Fruit fly (Drosophila melanogaster): ENCODE measurements around the gene CG10352.

Gene CG10352

DNA sequence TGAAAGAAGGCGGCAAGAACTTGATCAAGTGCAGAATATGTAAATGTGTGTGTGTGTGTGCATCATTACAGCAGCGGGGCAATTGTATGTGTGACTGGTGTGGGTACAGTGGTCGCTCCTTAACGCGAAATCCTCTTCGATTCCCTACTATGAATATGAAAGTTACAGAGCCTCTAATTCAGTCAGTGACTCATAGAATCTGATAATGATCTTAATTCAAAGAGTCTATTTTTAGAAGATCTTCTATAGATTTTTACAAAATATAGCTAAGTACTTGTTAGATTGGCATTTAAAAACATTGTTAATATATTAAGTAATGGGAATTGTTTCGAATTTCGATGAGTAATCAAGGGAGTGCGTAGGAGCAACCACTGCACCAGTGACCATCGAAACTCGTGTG lies 5.5 kb upstream of the CG10352 start:
- TF ChIP-seq CG33017 (tag; optimal IDR thresholded peaks at IDR 0.05) (no peak), kay (GFP tag; ENCODE audit: borderline replicate concordance) (no peak), tj (GFP tag; optimal IDR thresholded peaks at IDR 0.05) (no peak), CG7101 (tag; optimal IDR thresholded peaks at IDR 0.05) (no peak), CG5204 (GFP tag; optimal IDR thresholded peaks at IDR 0.05) (no peak), Hr96 (GFP tag; optimal IDR thresholded peaks at IDR 0.05) (no peak), Clk (GFP tag; optimal IDR thresholded peaks at IDR 0.05) (no peak), cic (GFP tag; optimal IDR thresholded peaks at IDR 0.05) (no peak), CG1620 (GFP tag; optimal IDR thresholded peaks at IDR 0.05) (no peak), CG11617 (GFP tag; optimal IDR thresholded peaks at IDR 0.05) (no peak), cnc (optimal IDR thresholded peaks at IDR 0.05) (no peak)

DNA sequence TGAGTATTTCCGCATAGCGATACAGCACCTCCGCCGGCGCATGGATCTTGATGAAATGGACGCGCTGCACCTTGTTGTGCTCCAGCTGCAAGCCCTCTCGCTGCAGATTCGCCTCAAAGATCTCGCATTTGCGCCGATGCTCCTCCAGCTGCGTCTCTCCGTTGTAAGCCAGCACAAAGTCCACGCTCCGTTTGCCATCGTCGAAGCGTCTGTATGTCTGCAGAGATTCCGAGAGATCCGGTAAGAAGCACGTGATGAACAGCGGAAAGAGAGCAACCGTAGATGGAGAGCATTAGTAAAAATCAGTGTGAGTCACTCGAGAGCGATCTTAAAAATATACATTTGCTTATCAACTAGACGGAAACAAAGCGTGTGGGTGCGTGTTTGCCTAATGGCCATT lies 4.7 kb upstream of the CG10352 start:
- TF ChIP-seq CG33017 (tag; optimal IDR thresholded peaks at IDR 0.05), result no peak
- TF ChIP-seq Mnt (GFP tag; optimal IDR thresholded peaks at IDR 0.05), result no peak
- no peak for TF ChIP-seq Hr96 (GFP tag; optimal IDR thresholded peaks at IDR 0.05)
- no peak for TF ChIP-seq kay (GFP tag; ENCODE audit: borderline replicate concordance)
- no peak for TF ChIP-seq tj (GFP tag; optimal IDR thresholded peaks at IDR 0.05)
- no peak for TF ChIP-seq ovo (GFP tag; optimal IDR thresholded peaks at IDR 0.05)
- no peak for TF ChIP-seq CG12768 (GFP tag; optimal IDR thresholded peaks at IDR 0.05)
- no peak for TF ChIP-seq Crg-1 (GFP tag; optimal IDR thresholded peaks at IDR 0.05)
- TF ChIP-seq pad (GFP tag; optimal IDR thresholded peaks at IDR 0.05), result no peak
- TF ChIP-seq Clk (GFP tag; optimal IDR thresholded peaks at IDR 0.05), result no peak
- TF ChIP-seq CG11617 (GFP tag; optimal IDR thresholded peaks at IDR 0.05), result no peak
- no peak for TF ChIP-seq CG7101 (tag; optimal IDR thresholded peaks at IDR 0.05)
- no peak for TF ChIP-seq cic (GFP tag; optimal IDR thresholded peaks at IDR 0.05)
- no peak for TF ChIP-seq CG14711 (tag; optimal IDR thresholded peaks at IDR 0.05)
- TF ChIP-seq bab1 (GFP tag; optimal IDR thresholded peaks at IDR 0.05), result no peak
- TF ChIP-seq CG7045 (GFP tag; optimal IDR thresholded peaks at IDR 0.05), result no peak
- no peak for TF ChIP-seq cnc (optimal IDR thresholded peaks at IDR 0.05)
- no peak for TF ChIP-seq CG1620 (GFP tag; optimal IDR thresholded peaks at IDR 0.05)
- no peak for TF ChIP-seq toe (GFP tag; optimal IDR thresholded peaks at IDR 0.05)
- no peak for TF ChIP-seq CG5204 (GFP tag; optimal IDR thresholded peaks at IDR 0.05)

- TF ChIP-seq CG11617 (GFP tag; optimal IDR thresholded peaks at IDR 0.05) (peak; percentile 3), pad (GFP tag; optimal IDR thresholded peaks at IDR 0.05) (no peak), Crg-1 (GFP tag; optimal IDR thresholded peaks at IDR 0.05) (no peak), CG7101 (tag; optimal IDR thresholded peaks at IDR 0.05) (peak; percentile 35), kay (GFP tag; ENCODE audit: borderline replicate concordance) (no peak), CG33017 (tag; optimal IDR thresholded peaks at IDR 0.05) (no peak)
Measured at dm6 chrX:11875146-11875830, 1.7 kb downstream of the CG10352 start.

- peak; percentile 17 for TF ChIP-seq Mnt (GFP tag; optimal IDR thresholded peaks at IDR 0.05)
- peak; percentile 9 for TF ChIP-seq cic (GFP tag; optimal IDR thresholded peaks at IDR 0.05)
- peak; percentile 95 for TF ChIP-seq pad (GFP tag; optimal IDR thresholded peaks at IDR 0.05)
- no peak for TF ChIP-seq bab1 (GFP tag; optimal IDR thresholded peaks at IDR 0.05)
- no peak for TF ChIP-seq CG1620 (GFP tag; optimal IDR thresholded peaks at IDR 0.05)
Measured at dm6 chrX:11873116-11873515, 3.9 kb downstream of the CG10352 start, which contains the start of gene CG15739. TSS of gene CG15739 (plus strand) at chrX:11873319.

DNA sequence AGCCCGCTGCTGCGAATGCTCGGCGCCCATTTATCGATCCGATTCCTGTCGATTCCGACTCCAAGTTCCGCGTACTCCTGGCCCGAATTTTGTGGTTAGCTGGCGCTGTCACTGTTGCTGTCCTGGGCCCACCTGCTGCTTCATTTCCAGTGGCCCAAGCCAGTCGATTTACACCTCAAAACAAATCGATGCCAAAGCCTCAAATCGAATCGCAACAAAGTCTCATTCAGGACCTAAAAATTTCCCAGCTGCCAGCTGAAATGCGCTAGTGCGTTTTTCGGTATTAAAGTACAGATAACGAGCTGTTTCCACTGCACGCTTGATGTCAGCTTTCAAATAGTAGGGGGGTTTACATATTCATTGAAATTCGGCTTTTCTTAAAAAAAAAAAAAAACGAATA lies 4.5 kb downstream of the CG10352 start, which contains the start of gene BORCS5:
TSS of gene BORCS5 (minus strand) at position 263 of the 400 bp plus-strand sequence.
- no peak for TF ChIP-seq Mnt (GFP tag; optimal IDR thresholded peaks at IDR 0.05)
- peak; percentile 18 for TF ChIP-seq CG1620 (GFP tag; optimal IDR thresholded peaks at IDR 0.05)

DNA sequence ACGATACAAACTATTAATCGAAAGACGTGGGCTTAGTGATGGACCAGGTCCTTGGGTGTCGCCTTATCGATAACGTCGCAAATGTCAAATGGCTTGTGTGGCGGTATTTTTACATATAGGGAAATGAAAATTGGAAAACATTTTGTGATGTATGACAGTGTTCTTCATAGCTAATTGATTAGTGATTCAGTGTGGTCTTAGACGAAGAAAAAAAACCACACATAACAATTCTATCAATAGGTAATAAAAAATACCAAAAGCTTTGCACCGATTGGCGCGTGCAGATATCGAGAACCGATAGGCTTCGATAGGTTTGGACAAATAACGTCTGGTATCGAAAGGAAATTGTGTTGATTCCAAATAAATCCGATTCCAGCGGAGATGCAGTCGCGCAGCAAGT lies 8.1 kb downstream of the CG10352 start, which contains the start of the genes Nrd1 and CG1847:
TSS of gene Nrd1 (minus strand) at position 28 of the 400 bp plus-strand sequence.
TSS of gene CG1847 (plus strand) at position 305 of the 400 bp plus-strand sequence.
- TF ChIP-seq pad (GFP tag; optimal IDR thresholded peaks at IDR 0.05), result no peak
- no peak for TF ChIP-seq Crg-1 (GFP tag; optimal IDR thresholded peaks at IDR 0.05)
- no peak for TF ChIP-seq bab1 (GFP tag; optimal IDR thresholded peaks at IDR 0.05)
- TF ChIP-seq kay (GFP tag; ENCODE audit: borderline replicate concordance), result no peak
- TF ChIP-seq Hr96 (GFP tag; optimal IDR thresholded peaks at IDR 0.05), result no peak
- no peak for TF ChIP-seq CG12768 (GFP tag; optimal IDR thresholded peaks at IDR 0.05)
- no peak for TF ChIP-seq cnc (optimal IDR thresholded peaks at IDR 0.05)
- no peak for TF ChIP-seq tj (GFP tag; optimal IDR thresholded peaks at IDR 0.05)
- TF ChIP-seq Clk (GFP tag; optimal IDR thresholded peaks at IDR 0.05), result no peak
- TF ChIP-seq CG33017 (tag; optimal IDR thresholded peaks at IDR 0.05), result no peak
- no peak for TF ChIP-seq toe (GFP tag; optimal IDR thresholded peaks at IDR 0.05)
- no peak for TF ChIP-seq CG11617 (GFP tag; optimal IDR thresholded peaks at IDR 0.05)
- TF ChIP-seq CG1620 (GFP tag; optimal IDR thresholded peaks at IDR 0.05), result no peak
- TF ChIP-seq CG5204 (GFP tag; optimal IDR thresholded peaks at IDR 0.05), result no peak
- TF ChIP-seq ovo (GFP tag; optimal IDR thresholded peaks at IDR 0.05), result no peak
- no peak for TF ChIP-seq CG7101 (tag; optimal IDR thresholded peaks at IDR 0.05)
- no peak for TF ChIP-seq CG14711 (tag; optimal IDR thresholded peaks at IDR 0.05)
- TF ChIP-seq Mnt (GFP tag; optimal IDR thresholded peaks at IDR 0.05), result no peak

dm6 chrX:11858439-11858813 lies 18.5 kb downstream of the CG10352 start:
- TF ChIP-seq ovo (GFP tag; optimal IDR thresholded peaks at IDR 0.05), result no peak
- TF ChIP-seq pad (GFP tag; optimal IDR thresholded peaks at IDR 0.05), result no peak
- no peak for TF ChIP-seq Crg-1 (GFP tag; optimal IDR thresholded peaks at IDR 0.05)
- TF ChIP-seq CG12768 (GFP tag; optimal IDR thresholded peaks at IDR 0.05), result no peak
- TF ChIP-seq CG7045 (GFP tag; optimal IDR thresholded peaks at IDR 0.05), result no peak

Measured in whole organism, adult.